Fruit fly (Drosophila melanogaster): ENCODE data around the gene CG13713.

CG13713 gene

DNA sequence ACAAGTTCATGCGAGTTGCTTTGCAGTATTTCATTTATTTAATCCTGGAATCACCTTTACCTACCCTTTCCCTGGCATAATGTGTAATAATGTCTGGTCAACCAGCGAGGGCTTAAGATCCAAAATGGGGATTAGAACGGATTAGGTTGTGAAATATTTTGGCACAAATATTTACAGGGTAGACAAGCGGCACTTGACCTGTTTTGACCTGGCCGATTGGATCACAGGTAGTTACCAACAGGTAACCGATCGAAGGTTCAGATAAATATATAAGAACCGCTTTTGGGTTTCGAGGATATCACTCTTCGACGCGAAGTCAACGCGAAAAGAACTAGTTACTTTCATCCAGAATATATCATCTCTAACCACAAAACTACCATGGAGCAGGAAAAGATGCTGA, at the start of gene CG13713:
TSS of gene CG13713 (plus strand) at position 301 of the 400 bp plus-strand sequence.
- TF ChIP-seq CG34367 (tag; optimal IDR thresholded peaks at IDR 0.05): no peak

- no peak for TF ChIP-seq CG34367 (tag; optimal IDR thresholded peaks at IDR 0.05)
- no peak for TF ChIP-seq D1 (tag; optimal IDR thresholded peaks at IDR 0.05)
- no peak for TF ChIP-seq fd96Ca (GFP tag; IDR thresholded peaks at IDR 0.05)
- TF ChIP-seq CG10348 (GFP tag; IDR thresholded peaks at IDR 0.05): no peak
- no peak for TF ChIP-seq CG32121 (GFP tag; IDR thresholded peaks at IDR 0.05)
- no peak for TF ChIP-seq CG9948 (tag; optimal IDR thresholded peaks at IDR 0.05)
- no peak for TF ChIP-seq CG12605 (GFP tag; IDR thresholded peaks at IDR 0.05)
Observed at dm6 chr3L:4647976-4648375, 49.4 kb upstream of the CG13713 start, which contains the start of gene TTLL1B. Gene TTLL1B (plus strand): TSS chr3L:4648276.

- TF ChIP-seq fd96Ca (GFP tag; IDR thresholded peaks at IDR 0.05): no peak
Observed at dm6 chr3L:4667289-4667688, 30.1 kb upstream of the CG13713 start, which contains the start of gene CG32236. Gene CG32236 (minus strand): TSS chr3L:4667389.

- TF ChIP-seq Pif1A (GFP tag; optimal IDR thresholded peaks at IDR 0.05) (no peak), Snoo (tag; optimal IDR thresholded peaks at IDR 0.05) (no peak), CG34367 (tag; optimal IDR thresholded peaks at IDR 0.05) (no peak), CG17806 (tag; optimal IDR thresholded peaks at IDR 0.05) (no peak), CG8159 (tag; optimal IDR thresholded peaks at IDR 0.05) (no peak), Ets98B (GFP tag; IDR thresholded peaks at IDR 0.05) (no peak), fd96Ca (GFP tag; IDR thresholded peaks at IDR 0.05) (no peak), CG12605 (GFP tag; IDR thresholded peaks at IDR 0.05) (no peak), CG13204 (GFP tag; optimal IDR thresholded peaks at IDR 0.05) (no peak), EcR (GFP tag; optimal IDR thresholded peaks at IDR 0.05) (no peak), CG14655 (GFP tag; optimal IDR thresholded peaks at IDR 0.05) (no peak), CG4496 (GFP tag; IDR thresholded peaks at IDR 0.05) (no peak), CG9948 (tag; optimal IDR thresholded peaks at IDR 0.05) (no peak), CG15710 (tag; optimal IDR thresholded peaks at IDR 0.05) (no peak), CG32121 (GFP tag; IDR thresholded peaks at IDR 0.05) (no peak), CG10348 (GFP tag; IDR thresholded peaks at IDR 0.05) (no peak), rn (GFP tag; IDR thresholded peaks at IDR 0.05) (no peak), gl (tag; optimal IDR thresholded peaks at IDR 0.05) (no peak), Pif1B (GFP tag; optimal IDR thresholded peaks at IDR 0.05) (no peak)
Observed at dm6 chr3L:4677532-4677931, 19.9 kb upstream of the CG13713 start, which contains the start of gene CG34266. Gene CG34266 (plus strand): TSS chr3L:4677832.

- TF ChIP-seq CG17806 (tag; optimal IDR thresholded peaks at IDR 0.05) (no peak), CG32121 (GFP tag; IDR thresholded peaks at IDR 0.05) (no peak), Pif1A (GFP tag; optimal IDR thresholded peaks at IDR 0.05) (peak; percentile 19), CG8159 (tag; optimal IDR thresholded peaks at IDR 0.05) (peak; percentile 60), CG8301 (tag; optimal IDR thresholded peaks at IDR 0.05) (peak; percentile 41), CG4496 (GFP tag; IDR thresholded peaks at IDR 0.05) (peak; percentile 53; the same call in 1 of the 3 replicates), Pif1B (GFP tag; optimal IDR thresholded peaks at IDR 0.05) (no peak), CG14655 (GFP tag; optimal IDR thresholded peaks at IDR 0.05) (peak; percentile 53)
Observed at dm6 chr3L:4679063-4679462, 18.3 kb upstream of the CG13713 start.

- TF ChIP-seq CG10348 (GFP tag; IDR thresholded peaks at IDR 0.05) (0 out of 2 replicates have a peak, but pooled peaks have one; percentile 19), Snoo (tag; optimal IDR thresholded peaks at IDR 0.05) (no peak)
Observed at dm6 chr3L:4684622-4685276, 12.7 kb upstream of the CG13713 start.

DNA sequence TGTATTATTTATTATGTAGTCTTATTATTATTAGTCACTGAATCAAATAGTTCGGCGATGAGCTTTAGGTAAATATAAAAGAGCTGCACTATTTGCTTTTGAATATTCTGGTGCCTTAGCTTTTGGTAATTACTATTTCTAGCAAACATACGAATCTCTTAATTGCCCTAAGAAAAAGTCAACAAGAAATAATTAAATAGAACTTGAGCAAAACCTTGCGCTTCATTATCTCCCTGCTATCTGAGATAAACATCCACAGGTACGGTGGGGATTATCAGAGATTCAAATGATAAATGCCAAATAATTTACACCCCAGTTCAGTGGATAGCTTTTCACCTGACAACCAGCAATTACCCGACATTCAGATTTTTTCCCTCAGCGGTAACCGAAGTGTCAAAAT, 11.4 kb upstream of the CG13713 start:
- no peak for TF ChIP-seq Pif1B (GFP tag; optimal IDR thresholded peaks at IDR 0.05)

DNA sequence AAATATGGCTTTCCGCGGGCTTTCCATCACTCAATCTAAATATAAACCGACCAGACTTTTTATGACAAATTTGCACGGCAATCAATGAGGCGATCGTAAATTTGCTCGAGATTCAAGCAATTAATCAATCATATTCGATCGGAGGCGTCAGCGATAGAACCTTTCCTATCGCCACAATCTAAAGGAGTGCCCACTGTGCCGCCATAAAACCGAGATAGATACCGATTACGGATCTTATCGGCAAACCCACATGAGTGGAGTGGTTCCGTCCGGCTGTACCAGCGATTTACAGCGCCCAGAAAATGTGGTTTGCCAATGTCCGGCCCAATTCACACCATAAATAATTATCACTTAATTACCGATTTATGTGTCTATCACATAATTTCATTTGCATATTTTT, 10.8 kb upstream of the CG13713 start:
- TF ChIP-seq D1 (tag; optimal IDR thresholded peaks at IDR 0.05): no peak

DNA sequence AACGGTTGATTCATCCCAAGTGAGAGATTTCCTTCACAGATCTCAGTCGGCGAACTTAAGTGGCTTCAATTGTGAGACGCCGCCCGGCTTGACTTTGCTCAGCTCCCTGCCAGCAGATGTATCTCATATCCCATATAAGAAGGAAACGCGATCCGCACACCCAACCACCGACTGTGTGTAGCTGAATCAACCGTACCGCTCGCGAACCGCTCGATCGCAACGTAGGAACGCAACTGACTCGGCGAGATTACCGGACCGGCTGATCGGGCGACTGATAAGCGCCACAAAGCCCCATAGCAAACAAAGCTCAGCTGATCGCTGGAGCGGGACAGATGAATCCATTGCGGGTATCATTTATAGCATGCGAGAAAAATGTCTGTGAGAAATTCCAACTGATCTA, 10.3 kb upstream of the CG13713 start, which contains the start of gene axo:
TSS of gene axo (minus strand) at position 185 of the 400 bp plus-strand sequence.
- TF ChIP-seq CG15710 (tag; optimal IDR thresholded peaks at IDR 0.05): no peak
- TF ChIP-seq CG13204 (GFP tag; optimal IDR thresholded peaks at IDR 0.05): peak; percentile 77

All from whole organism, pupa.